Fruit fly (Drosophila melanogaster) whole organism, wandering third instar larva: ENCODE results near the gene Fst.

Experiments used
- CG9705 ChIP-seq: fragments of 200-800 bp; sonication (Bioruptor generic); optimal IDR thresholded peaks from 2 replicates; lab custom pipeline; 2018; ENCODE audit warnings: missing biosample characterization, mild to moderate bottlenecking, missing genetic modification characterization
- Dif ChIP-seq: fragments of 200-275, 200-300 bp; sonication (Bioruptor generic); optimal IDR thresholded peaks from 2 replicates; lab custom pipeline; 2018; ENCODE audit warnings: missing biosample characterization, missing genetic modification characterization; ENCODE audit not compliant: partially characterized antibody
- Hr78 ChIP-seq: fragments of >200 bp; optimal IDR thresholded peaks from 2 replicates; lab custom pipeline; 2017; ENCODE audit warnings: missing biosample characterization, missing genetic modification characterization
- Myc ChIP-seq: fragments of >200 bp; optimal IDR thresholded peaks from 2 replicates; lab custom pipeline; 2017
- br ChIP-seq: fragments of 200-800 bp; sonication (Bioruptor generic); optimal IDR thresholded peaks from 2 replicates; lab custom pipeline; 2016; ENCODE audit warnings: missing biosample characterization, missing genetic modification characterization
- dl ChIP-seq, 2 experiments: fragments of 175-275, 200-275 bp in 1 of 2; fragments of 200-275 bp in 1 of 2; sonication (Bioruptor generic); optimal IDR thresholded peaks; lab custom pipeline; 2018; ENCODE audit warnings: mild to moderate bottlenecking in 2 of 2, missing biosample characterization in 2 of 2, missing genetic modification characterization in 2 of 2, moderate library complexity in 2 of 2; ENCODE audit not compliant: partially characterized antibody in 2 of 2, insufficient read depth in 1 of 2
- foxo ChIP-seq, 2 experiments: fragments of 200-800 bp; sonication (Bioruptor generic); optimal IDR thresholded peaks; 2 replicates in 1 of 2; 3 replicates in 1 of 2; lab custom pipeline; 2016 to 2017; ENCODE audit warnings: missing biosample characterization in 2 of 2, missing genetic modification characterization in 2 of 2
- pan ChIP-seq: fragments of >200 bp; optimal IDR thresholded peaks from 2 replicates; lab custom pipeline; 2017
- psq ChIP-seq: fragments of 200-800 bp; sonication (Bioruptor generic); optimal IDR thresholded peaks from 3 replicates; lab custom pipeline; 2017; ENCODE audit warnings: missing biosample characterization, mild to moderate bottlenecking, missing genetic modification characterization, moderate library complexity
- tai ChIP-seq: sonication (Bioruptor generic); optimal IDR thresholded peaks from 2 replicates; lab custom pipeline; 2016; ENCODE audit warnings: missing biosample characterization, missing genetic modification characterization

dm6 chr3R:9601949-9602348 is 44.0 kb downstream of the Fst start:
- no peak for TF ChIP-seq Dif (GFP tag; lab: Kevin White, UChicago)
- TF ChIP-seq br (GFP tag; lab: Kevin White, UChicago), result no peak
- no peak for TF ChIP-seq foxo (GFP tag; optimal IDR thresholded peaks at IDR 0.05; lab: Kevin White, UChicago)
- TF ChIP-seq Myc (lab: Kevin White, UChicago), result no peak
- no peak for TF ChIP-seq tai (GFP tag; lab: Kevin White, UChicago)
- TF ChIP-seq dl (GFP tag; optimal IDR thresholded peaks at IDR 0.05; lab: Kevin White, UChicago; ENCODE audit: insufficient read depth in 1 of 2, partially characterized antibody in 2 of 2), result no peak
- TF ChIP-seq psq (GFP tag; lab: Kevin White, UChicago), result no peak
- TF ChIP-seq Hr78 (GFP tag; lab: Kevin White, UChicago), result no peak
- no peak for TF ChIP-seq pan
- no peak for TF ChIP-seq CG9705 (GFP tag; lab: Kevin White, UChicago)
